Fruit fly (Drosophila melanogaster) whole organism, wandering third instar larva: ENCODE data around the gene CG34056.
A peak's percentile ranks its signal among the peaks of the same experiment; 100 is the strongest.

Experiments used
- Abd-B ChIP-seq: fragments of >200 bp; optimal IDR thresholded peaks from 2 replicates; lab custom pipeline; 2017; ENCODE audit warnings: missing biosample characterization, missing genetic modification characterization
- CG32264 ChIP-seq: fragments of 200-800 bp; sonication (Bioruptor generic); optimal IDR thresholded peaks from 2 replicates; lab custom pipeline; 2016; ENCODE audit warnings: missing biosample characterization, missing genetic modification characterization
- CG9705 ChIP-seq: fragments of 200-800 bp; sonication (Bioruptor generic); optimal IDR thresholded peaks from 2 replicates; lab custom pipeline; 2018; ENCODE audit warnings: missing biosample characterization, mild to moderate bottlenecking, missing genetic modification characterization
- CrebA ChIP-seq: fragments of 200-800 bp; sonication (Bioruptor generic); optimal IDR thresholded peaks from 2 replicates; lab custom pipeline; 2016; ENCODE audit warnings: missing biosample characterization, mild to moderate bottlenecking, missing genetic modification characterization, borderline replicate concordance
- Dfd ChIP-seq: fragments of >200 bp; optimal IDR thresholded peaks from 2 replicates; lab custom pipeline; 2017; ENCODE audit warnings: missing biosample characterization, missing genetic modification characterization
- Dif ChIP-seq: fragments of 200-275, 200-300 bp; sonication (Bioruptor generic); optimal IDR thresholded peaks from 2 replicates; lab custom pipeline; 2018; ENCODE audit warnings: missing biosample characterization, missing genetic modification characterization; ENCODE audit not compliant: partially characterized antibody
- GATAd ChIP-seq: sonication (Bioruptor generic); optimal IDR thresholded peaks from 2 replicates; lab custom pipeline; 2016; ENCODE audit warnings: missing biosample characterization, missing genetic modification characterization
- HLH106 ChIP-seq: fragments of 200-800 bp; optimal IDR thresholded peaks from 3 replicates; lab custom pipeline; 2019; ENCODE audit warnings: missing biosample characterization, mild to moderate bottlenecking, missing genetic modification characterization, moderate library complexity
- Hnf4 ChIP-seq: fragments of 200-800 bp; sonication (Bioruptor generic); optimal IDR thresholded peaks from 2 replicates; lab custom pipeline; 2016; ENCODE audit warnings: missing biosample characterization, mild to moderate bottlenecking, missing genetic modification characterization
- Hr78 ChIP-seq: fragments of >200 bp; optimal IDR thresholded peaks from 2 replicates; lab custom pipeline; 2017; ENCODE audit warnings: missing biosample characterization, missing genetic modification characterization
- Hr83 ChIP-seq: fragments of 200-300 bp; sonication (Bioruptor generic); optimal IDR thresholded peaks from 2 replicates; lab custom pipeline; 2016; ENCODE audit warnings: missing biosample characterization, mild to moderate bottlenecking, missing genetic modification characterization, moderate library complexity; ENCODE audit not compliant: poor library complexity, severe bottlenecking
- Jra ChIP-seq: sonication (Bioruptor generic); optimal IDR thresholded peaks from 2 replicates; lab custom pipeline; 2016; ENCODE audit warnings: missing biosample characterization, missing genetic modification characterization
- Mio ChIP-seq: sonication (Bioruptor generic); optimal IDR thresholded peaks from 2 replicates; lab custom pipeline; 2016; ENCODE audit warnings: missing biosample characterization, missing genetic modification characterization
- Myc ChIP-seq: fragments of >200 bp; optimal IDR thresholded peaks from 2 replicates; lab custom pipeline; 2017
- N ChIP-seq: fragments of >200 bp; optimal IDR thresholded peaks from 2 replicates; lab custom pipeline; 2018; ENCODE audit warnings: missing biosample characterization, missing external identifiers, missing genetic modification characterization
- OdsH ChIP-seq: fragments of 200-800 bp; sonication (Bioruptor generic); optimal IDR thresholded peaks from 2 replicates; lab custom pipeline; 2016; ENCODE audit warnings: missing biosample characterization, mild to moderate bottlenecking, missing genetic modification characterization
- Rel ChIP-seq, 2 experiments: fragments of 200-800 bp; sonication (Bioruptor generic) in 1 of 2; optimal IDR thresholded peaks; 2 replicates in 1 of 2; 3 replicates in 1 of 2; lab custom pipeline; 2016 to 2019; ENCODE audit warnings: mild to moderate bottlenecking in 2 of 2, missing biosample characterization in 2 of 2, missing genetic modification characterization in 2 of 2, moderate library complexity in 1 of 2
- Sp1 ChIP-seq: fragments of 200-800 bp; sonication (Bioruptor generic); optimal IDR thresholded peaks from 3 replicates; lab custom pipeline; 2019; ENCODE audit warnings: missing biosample characterization, mild to moderate bottlenecking, missing genetic modification characterization, moderate library complexity
- Vsx2 ChIP-seq: fragments of 200-300, 225-300 bp; sonication (Bioruptor generic); optimal IDR thresholded peaks from 2 replicates; lab custom pipeline; 2018; ENCODE audit warnings: missing biosample characterization, missing genetic modification characterization; ENCODE audit not compliant: partially characterized antibody
- br ChIP-seq: fragments of 200-800 bp; sonication (Bioruptor generic); optimal IDR thresholded peaks from 2 replicates; lab custom pipeline; 2016; ENCODE audit warnings: missing biosample characterization, missing genetic modification characterization
- brk ChIP-seq: fragments of 200-800 bp; sonication (Bioruptor generic); optimal IDR thresholded peaks from 2 replicates; lab custom pipeline; 2016; ENCODE audit warnings: missing biosample characterization, mild to moderate bottlenecking, missing genetic modification characterization
- dl ChIP-seq, 2 experiments: fragments of 175-275, 200-275 bp in 1 of 2; fragments of 200-275 bp in 1 of 2; sonication (Bioruptor generic); optimal IDR thresholded peaks; lab custom pipeline; 2018; ENCODE audit warnings: mild to moderate bottlenecking in 2 of 2, missing biosample characterization in 2 of 2, missing genetic modification characterization in 2 of 2, moderate library complexity in 2 of 2; ENCODE audit not compliant: partially characterized antibody in 2 of 2, insufficient read depth in 1 of 2
- dmrt93B ChIP-seq: fragments of 200-800 bp; sonication (Bioruptor generic); optimal IDR thresholded peaks from 2 replicates; lab custom pipeline; 2018; ENCODE audit warnings: missing biosample characterization, mild to moderate bottlenecking, missing genetic modification characterization
- ey ChIP-seq: fragments of 200-800 bp; sonication (Bioruptor generic); optimal IDR thresholded peaks from 2 replicates; lab custom pipeline; 2016; ENCODE audit warnings: missing biosample characterization, missing genetic modification characterization
- foxo ChIP-seq, 2 experiments: fragments of 200-800 bp; sonication (Bioruptor generic); optimal IDR thresholded peaks; 2 replicates in 1 of 2; 3 replicates in 1 of 2; lab custom pipeline; 2016 to 2017; ENCODE audit warnings: missing biosample characterization in 2 of 2, missing genetic modification characterization in 2 of 2
- h ChIP-seq: fragments of 200-800 bp; sonication (Bioruptor generic); optimal IDR thresholded peaks from 3 replicates; lab custom pipeline; 2016; ENCODE audit warnings: missing biosample characterization, mild to moderate bottlenecking, missing genetic modification characterization
- jim ChIP-seq: fragments of 175-275, 200-325 bp; sonication (Bioruptor generic); optimal IDR thresholded peaks from 2 replicates; lab custom pipeline; 2016; ENCODE audit warnings: missing biosample characterization, mild to moderate bottlenecking, missing genetic modification characterization
- lola ChIP-seq: fragments of >200 bp; optimal IDR thresholded peaks from 2 replicates; lab custom pipeline; 2017; ENCODE audit warnings: missing biosample characterization, missing genetic modification characterization
- pan ChIP-seq: fragments of >200 bp; optimal IDR thresholded peaks from 2 replicates; lab custom pipeline; 2017
- psq ChIP-seq: fragments of 200-800 bp; sonication (Bioruptor generic); optimal IDR thresholded peaks from 3 replicates; lab custom pipeline; 2017; ENCODE audit warnings: missing biosample characterization, mild to moderate bottlenecking, missing genetic modification characterization, moderate library complexity
- sage ChIP-seq: fragments of 200-800 bp; sonication (Bioruptor generic); optimal IDR thresholded peaks from 2 replicates; lab custom pipeline; 2016; ENCODE audit warnings: missing biosample characterization, mild to moderate bottlenecking, missing genetic modification characterization
- tai ChIP-seq: sonication (Bioruptor generic); optimal IDR thresholded peaks from 2 replicates; lab custom pipeline; 2016; ENCODE audit warnings: missing biosample characterization, missing genetic modification characterization
- woc ChIP-seq: sonication (Bioruptor generic); optimal IDR thresholded peaks from 2 replicates; lab custom pipeline; 2016; ENCODE audit warnings: missing biosample characterization, mild to moderate bottlenecking, missing genetic modification characterization

CG34056 gene

DNA sequence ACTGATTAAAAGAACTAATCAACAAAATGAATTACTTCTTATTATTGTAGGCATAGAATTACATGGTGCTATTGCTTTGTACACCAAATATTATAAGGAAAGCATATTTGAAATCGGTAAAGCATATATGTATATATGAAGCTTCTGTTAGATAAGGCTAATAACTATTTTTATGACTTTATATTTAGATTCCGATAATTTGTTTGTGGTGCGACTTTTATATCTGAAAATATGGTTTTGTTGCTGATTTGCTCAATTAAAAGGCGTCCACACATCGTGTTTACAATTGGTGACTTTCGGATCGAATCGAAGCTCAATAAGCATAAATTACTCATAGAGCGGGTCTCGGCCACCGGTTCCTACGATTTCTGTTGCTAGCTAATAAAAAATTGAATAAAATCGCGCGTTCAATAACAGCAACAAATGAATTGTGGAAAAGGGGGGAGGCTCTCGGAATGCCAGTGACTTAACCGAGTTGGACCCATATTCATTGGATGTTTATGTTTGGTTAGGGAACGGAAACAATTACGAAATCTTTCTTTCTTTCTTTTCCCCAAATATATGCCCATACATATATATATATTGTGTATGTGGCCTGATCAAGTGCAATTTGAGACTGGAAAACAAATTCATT, 10.0 kb upstream of the CG34056 start:
- no peak for TF ChIP-seq psq (GFP tag; lab: Kevin White, UChicago)
- no peak for TF ChIP-seq Hnf4 (GFP tag; lab: Kevin White, UChicago)
- TF ChIP-seq N (GFP tag; lab: Kevin White, UChicago) = no peak
- TF ChIP-seq woc (GFP tag; lab: Kevin White, UChicago) = no peak
- TF ChIP-seq dl (GFP tag; optimal IDR thresholded peaks at IDR 0.05; lab: Kevin White, UChicago; ENCODE audit: insufficient read depth in 1 of 2, partially characterized antibody in 2 of 2) = no peak
- TF ChIP-seq HLH106 = no peak
- TF ChIP-seq GATAd = no peak
- TF ChIP-seq Abd-B (GFP tag; lab: Kevin White, UChicago) = no peak
- no peak for TF ChIP-seq sage (GFP tag; lab: Kevin White, UChicago)
- no peak for TF ChIP-seq Dif
- TF ChIP-seq brk (GFP tag; lab: Kevin White, UChicago) = no peak
- no peak for TF ChIP-seq pan (lab: Kevin White, UChicago)
- TF ChIP-seq foxo (GFP tag; optimal IDR thresholded peaks at IDR 0.05; lab: Kevin White, UChicago) = no peak
- no peak for TF ChIP-seq CG9705 (GFP tag; lab: Kevin White, UChicago)
- TF ChIP-seq Vsx2 (GFP tag; lab: Kevin White, UChicago) = no peak
- no peak for TF ChIP-seq br (GFP tag; lab: Kevin White, UChicago)

DNA sequence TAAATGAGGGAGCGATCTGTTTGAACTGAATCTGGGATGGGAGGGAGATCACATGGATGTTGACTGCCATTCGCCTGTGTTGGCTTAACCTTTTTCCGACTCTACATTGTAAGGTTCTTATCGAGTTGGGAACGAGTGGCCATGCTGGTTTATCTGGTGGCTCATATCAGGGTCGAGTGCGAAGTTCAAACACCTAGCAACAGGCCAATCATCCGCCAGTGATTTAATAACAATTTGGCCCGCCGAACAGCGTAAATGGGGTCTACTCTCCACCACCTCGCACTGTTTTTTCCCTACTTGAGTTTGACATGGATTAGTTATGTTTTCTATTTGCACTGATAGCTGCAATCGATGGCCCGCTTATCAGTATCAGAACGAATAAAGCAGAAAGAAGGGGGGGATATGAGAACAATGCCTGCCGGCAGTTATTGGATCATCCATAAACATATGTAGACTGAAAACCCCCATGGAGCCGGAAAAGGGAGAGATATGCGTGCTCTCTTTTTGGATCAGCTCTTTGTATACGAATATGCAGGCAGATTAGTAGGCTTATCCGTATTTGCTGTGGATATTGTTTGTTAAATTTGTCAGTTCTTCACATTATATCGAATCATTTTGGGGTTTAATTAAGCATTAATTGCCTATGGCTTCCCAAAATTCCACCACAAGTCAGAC, 8.2 kb upstream of the CG34056 start:
- TF ChIP-seq Rel (GFP tag; optimal IDR thresholded peaks at IDR 0.05; lab: Kevin White, UChicago) (no peak), Rel (tag; optimal IDR thresholded peaks at IDR 0.05; lab: Kevin White, UChicago) (peak; percentile 16), Dfd (GFP tag; lab: Kevin White, UChicago) (no peak)

DNA sequence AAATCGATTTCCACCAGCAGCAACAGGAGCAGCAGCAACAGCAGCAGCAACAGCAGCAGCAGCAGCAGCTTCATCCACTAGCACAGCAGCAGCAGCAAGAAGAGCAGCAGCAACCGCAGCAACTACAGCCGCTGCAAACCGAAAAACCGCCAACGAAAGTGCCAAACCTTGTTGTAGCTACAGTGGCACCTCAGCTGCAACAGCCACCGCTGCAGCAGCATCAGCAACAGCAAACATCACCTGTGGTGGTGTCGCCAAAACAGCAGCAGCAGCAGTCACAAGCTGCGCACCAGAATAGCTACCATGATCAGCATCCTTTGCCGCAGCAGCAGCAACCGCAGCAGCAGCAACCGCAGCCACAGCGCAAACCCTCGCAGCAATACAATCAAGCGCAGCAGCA, 7.4 kb upstream of the CG34056 start:
- TF ChIP-seq Dfd (GFP tag; lab: Kevin White, UChicago) (peak; percentile 97), Sp1 (GFP tag; lab: Kevin White, UChicago) (no peak)

DNA sequence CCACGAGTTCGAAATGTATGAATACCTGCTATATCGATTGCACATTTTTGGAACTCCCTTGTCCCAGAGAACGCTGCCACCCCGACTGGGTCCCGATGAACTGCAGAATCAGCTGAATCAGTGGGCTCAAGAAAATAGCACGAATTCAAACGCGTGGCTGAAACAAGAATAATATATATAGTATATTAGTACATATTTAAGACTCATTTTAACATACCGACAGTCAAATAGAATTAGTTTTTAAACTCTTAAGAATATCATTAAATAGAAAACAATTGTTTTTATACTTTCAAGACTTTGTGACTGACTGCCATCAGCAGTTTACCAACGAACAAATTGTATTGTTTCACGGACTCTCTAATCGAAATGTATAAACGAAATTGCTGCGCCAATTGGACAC, 1.3 kb downstream of the CG34056 start, which contains the start of gene CG34057:
TSS of gene CG34057 (plus strand) at position 301 of the 400 bp plus-strand sequence.
- no peak for TF ChIP-seq HLH106
- no peak for TF ChIP-seq pan (lab: Kevin White, UChicago)
- no peak for TF ChIP-seq Rel (GFP tag; optimal IDR thresholded peaks at IDR 0.05; lab: Kevin White, UChicago)
- TF ChIP-seq Rel (tag; optimal IDR thresholded peaks at IDR 0.05; lab: Kevin White, UChicago) = no peak
- no peak for TF ChIP-seq Mio (GFP tag; lab: Kevin White, UChicago)
- TF ChIP-seq Hr78 (GFP tag; lab: Kevin White, UChicago) = no peak
- no peak for TF ChIP-seq dmrt93B (GFP tag; lab: Kevin White, UChicago)
- TF ChIP-seq Myc = no peak
- no peak for TF ChIP-seq Vsx2 (GFP tag; lab: Kevin White, UChicago)
- no peak for TF ChIP-seq GATAd
- no peak for TF ChIP-seq psq (GFP tag; lab: Kevin White, UChicago)
- TF ChIP-seq ey (GFP tag; lab: Kevin White, UChicago) = no peak
- TF ChIP-seq OdsH (GFP tag; lab: Kevin White, UChicago) = no peak
- no peak for TF ChIP-seq Abd-B (GFP tag; lab: Kevin White, UChicago)
- TF ChIP-seq Sp1 (GFP tag; lab: Kevin White, UChicago) = no peak
- no peak for TF ChIP-seq Jra (GFP tag; lab: Kevin White, UChicago)
- no peak for TF ChIP-seq N (GFP tag; lab: Kevin White, UChicago)
- TF ChIP-seq woc (GFP tag; lab: Kevin White, UChicago) = no peak
- no peak for TF ChIP-seq brk (GFP tag; lab: Kevin White, UChicago)
- TF ChIP-seq Hnf4 (GFP tag; lab: Kevin White, UChicago) = no peak
- no peak for TF ChIP-seq Dfd (GFP tag; lab: Kevin White, UChicago)

DNA sequence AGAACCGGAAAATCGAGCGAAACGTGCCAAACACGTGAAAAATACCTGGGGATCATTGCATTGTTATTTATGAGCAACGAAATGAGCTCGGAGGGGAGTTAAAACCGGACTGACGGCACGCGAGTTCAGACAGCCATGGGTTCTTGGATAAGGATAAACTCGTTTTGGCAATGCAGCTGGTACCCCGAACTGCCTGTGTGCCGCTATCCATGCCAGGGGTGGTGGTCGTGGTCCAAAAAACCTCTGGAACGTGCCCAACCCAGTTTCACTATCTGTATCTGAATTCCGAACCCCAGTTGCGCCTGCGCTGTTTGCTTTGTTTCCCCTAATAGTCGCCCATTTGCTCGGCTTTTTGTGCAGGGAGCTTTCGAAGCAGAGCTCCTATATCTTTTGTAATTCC, 3.6 kb downstream of the CG34056 start:
- TF ChIP-seq CrebA (GFP tag; lab: Kevin White, UChicago) (no peak), Dfd (GFP tag; lab: Kevin White, UChicago) (no peak), tai (no peak), Jra (GFP tag; lab: Kevin White, UChicago) (no peak), CG32264 (GFP tag; lab: Kevin White, UChicago) (no peak), GATAd (no peak), lola (GFP tag; lab: Kevin White, UChicago) (no peak), jim (GFP tag; lab: Kevin White, UChicago) (no peak), Hr83 (GFP tag; lab: Kevin White, UChicago) (no peak), Hnf4 (GFP tag; lab: Kevin White, UChicago) (no peak), h (GFP tag; lab: Kevin White, UChicago) (no peak), psq (GFP tag; lab: Kevin White, UChicago) (no peak)
